Worm (Caenorhabditis elegans): ENCODE data around the gene thn-6.
A peak's percentile ranks its signal among the peaks of the same experiment; 100 is the strongest.
"Not testable (repeated sequence)": the region's sequence is repeated elsewhere in the genome, so short reads cannot be mapped to it uniquely, and the experiment has no call there.

thn-6 gene

DNA sequence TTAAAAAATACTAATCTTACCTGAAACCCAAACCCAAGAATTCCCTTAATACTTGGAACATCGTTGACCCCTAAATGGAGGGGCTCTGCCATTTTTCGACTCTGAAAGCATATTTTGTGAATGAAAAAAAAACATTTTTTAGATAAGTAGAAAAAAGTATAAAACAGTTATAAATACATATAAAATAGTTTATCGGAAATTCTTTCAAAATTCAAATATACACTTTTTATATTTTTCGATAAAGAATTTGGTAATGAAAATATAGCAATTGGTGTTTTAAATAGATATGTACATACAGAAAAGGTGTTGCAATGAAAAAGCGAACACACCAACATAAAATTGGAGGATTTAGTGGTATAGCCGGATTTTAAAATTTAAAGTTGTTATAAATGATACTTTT, 13.6 kb upstream of the thn-6 start, which contains the start of gene Y59E9AL.4:
TSS of gene Y59E9AL.4 (minus strand) at position 101 of the 400 bp plus-strand sequence.
- TF ChIP-seq lin-15B (tag; optimal IDR thresholded peaks at IDR 0.05) (no peak), dpl-1 (GFP tag; optimal IDR thresholded peaks at IDR 0.05) (no peak), snpc-4 (tag; optimal IDR thresholded peaks at IDR 0.05) (no peak), zag-1 (tag; optimal IDR thresholded peaks at IDR 0.05) (no peak), nhr-12 (tag; optimal IDR thresholded peaks at IDR 0.05) (no peak), isw-1 (GFP tag; IDR thresholded peaks at IDR 0.05) (no peak), ceh-90 (tag; optimal IDR thresholded peaks at IDR 0.05) (no peak), ceh-82 (tag; optimal IDR thresholded peaks at IDR 0.05) (no peak), nhr-76 (tag; optimal IDR thresholded peaks at IDR 0.05) (no peak), mef-2 (tag; optimal IDR thresholded peaks at IDR 0.05) (no peak), egl-13 (tag; optimal IDR thresholded peaks at IDR 0.05) (no peak), lin-35 (GFP tag; optimal IDR thresholded peaks at IDR 0.05) (no peak), ceh-63 (GFP tag; optimal IDR thresholded peaks at IDR 0.05) (no peak), nhr-11 (tag; optimal IDR thresholded peaks at IDR 0.05) (no peak), elt-3 (tag; optimal IDR thresholded peaks at IDR 0.05) (no peak), ceh-8 (GFP tag; optimal IDR thresholded peaks at IDR 0.05) (no peak), C16A3.4 (tag; optimal IDR thresholded peaks at IDR 0.05) (no peak)

- TF ChIP-seq blmp-1 (tag; optimal IDR thresholded peaks at IDR 0.05) (peak; percentile 48), elt-3 (tag; optimal IDR thresholded peaks at IDR 0.05) (peak in 2 of 6 experiments; percentile 17 to 22), lin-14 (GFP tag; optimal IDR thresholded peaks at IDR 0.05) (peak; percentile 33), nhr-12 (tag; optimal IDR thresholded peaks at IDR 0.05) (no peak), grh-1 (GFP tag; IDR thresholded peaks at IDR 0.05) (no peak)
These were observed 12.4 kb upstream of the thn-6 start for ce11 chrIV:5216349-5216748.

ce11 chrIV:5218496-5218895, 10.2 kb upstream of the thn-6 start, which contains the start of gene nsph-4.2:
nsph-4.2 (plus strand) TSS chrIV:5218796.
- TF ChIP-seq egl-27 (tag; optimal IDR thresholded peaks at IDR 0.05); dsc-1 (tag; optimal IDR thresholded peaks at IDR 0.05); hlh-17 (GFP tag; optimal IDR thresholded peaks at IDR 0.05; ENCODE audit: borderline replicate concordance): not testable (repeated sequence)

ce11 chrIV:5221721-5222120, 7.0 kb upstream of the thn-6 start:
- TF ChIP-seq Y116A8C.19 (tag; optimal IDR thresholded peaks at IDR 0.05; ENCODE audit: borderline replicate concordance) (no peak), tbx-2 (tag; optimal IDR thresholded peaks at IDR 0.05) (no peak), egl-13 (tag; optimal IDR thresholded peaks at IDR 0.05) (no peak), elt-3 (tag; optimal IDR thresholded peaks at IDR 0.05) (no peak), nhr-71 (tag; optimal IDR thresholded peaks at IDR 0.05) (no peak), lin-13 (GFP tag; optimal IDR thresholded peaks at IDR 0.05) (no peak), nhr-47 (tag; optimal IDR thresholded peaks at IDR 0.05) (no peak), jun-1 (tag; optimal IDR thresholded peaks at IDR 0.05) (no peak), dsc-1 (tag; optimal IDR thresholded peaks at IDR 0.05) (no peak)

ce11 chrIV:5224238-5224637, 4.5 kb upstream of the thn-6 start, which contains the start of gene Y59E9AL.8:
Y59E9AL.8 (minus strand) TSS chrIV:5224338.
- TF ChIP-seq sox-4 (tag; optimal IDR thresholded peaks at IDR 0.05) (no peak), ceh-88 (GFP tag; IDR thresholded peaks at IDR 0.05) (no peak), ceh-82 (tag; optimal IDR thresholded peaks at IDR 0.05) (no peak), unc-130 (tag; optimal IDR thresholded peaks at IDR 0.05) (no peak), snu-23 (GFP tag; optimal IDR thresholded peaks at IDR 0.05) (no peak), sptf-1 (tag; optimal IDR thresholded peaks at IDR 0.05) (no peak), elt-2 (tag; optimal IDR thresholded peaks at IDR 0.05) (no peak), ztf-4 (tag; optimal IDR thresholded peaks at IDR 0.05) (no peak), skn-1 (tag; optimal IDR thresholded peaks at IDR 0.05) (no peak), lin-39 (tag; optimal IDR thresholded peaks at IDR 0.05) (no peak), nhr-11 (tag; optimal IDR thresholded peaks at IDR 0.05) (no peak), lin-35 (GFP tag; optimal IDR thresholded peaks at IDR 0.05) (no peak), ets-5 (GFP tag; IDR thresholded peaks at IDR 0.05) (no peak), nhr-28 (tag; optimal IDR thresholded peaks at IDR 0.05) (no peak), zip-4 (GFP tag; optimal IDR thresholded peaks at IDR 0.05) (no peak), hpl-2 (GFP tag; optimal IDR thresholded peaks at IDR 0.05) (no peak), C16A3.4 (tag; optimal IDR thresholded peaks at IDR 0.05) (no peak), ceh-8 (GFP tag; optimal IDR thresholded peaks at IDR 0.05) (no peak), ztf-11 (tag; optimal IDR thresholded peaks at IDR 0.05) (no peak), ama-1 (optimal IDR thresholded peaks at IDR 0.05) (no peak)

All from whole organism, L1 larva.